Fruit fly (Drosophila melanogaster): ENCODE measurements around the gene trh.

Gene trh

dm6 chr3L:385095-385494 lies 7.3 kb downstream of the trh start (continued):
- TF ChIP-seq Ets96B (tag; optimal IDR thresholded peaks at IDR 0.05) (peak; percentile 47), CG34406 (GFP tag; optimal IDR thresholded peaks at IDR 0.05) (peak; percentile 11), topi (GFP tag; optimal IDR thresholded peaks at IDR 0.05) (peak; percentile 39), CG32006 (GFP tag; optimal IDR thresholded peaks at IDR 0.05) (no peak), CG8319 (GFP tag; optimal IDR thresholded peaks at IDR 0.05) (no peak), CG15336 (GFP tag; IDR thresholded peaks at IDR 0.05) (no peak), Met (GFP tag; optimal IDR thresholded peaks at IDR 0.05) (peak; percentile 36), cyc (GFP tag; optimal IDR thresholded peaks at IDR 0.05) (no peak), Hr38 (GFP tag; optimal IDR thresholded peaks at IDR 0.05) (no peak), CG11762 (GFP tag; optimal IDR thresholded peaks at IDR 0.05; ENCODE audit: insufficient read depth) (no peak), CG9139 (GFP tag; optimal IDR thresholded peaks at IDR 0.05) (no peak), ss (GFP tag; optimal IDR thresholded peaks at IDR 0.05) (peak; percentile 26 to 52), CG3919 (GFP tag; optimal IDR thresholded peaks at IDR 0.05) (peak; percentile 50)

DNA sequence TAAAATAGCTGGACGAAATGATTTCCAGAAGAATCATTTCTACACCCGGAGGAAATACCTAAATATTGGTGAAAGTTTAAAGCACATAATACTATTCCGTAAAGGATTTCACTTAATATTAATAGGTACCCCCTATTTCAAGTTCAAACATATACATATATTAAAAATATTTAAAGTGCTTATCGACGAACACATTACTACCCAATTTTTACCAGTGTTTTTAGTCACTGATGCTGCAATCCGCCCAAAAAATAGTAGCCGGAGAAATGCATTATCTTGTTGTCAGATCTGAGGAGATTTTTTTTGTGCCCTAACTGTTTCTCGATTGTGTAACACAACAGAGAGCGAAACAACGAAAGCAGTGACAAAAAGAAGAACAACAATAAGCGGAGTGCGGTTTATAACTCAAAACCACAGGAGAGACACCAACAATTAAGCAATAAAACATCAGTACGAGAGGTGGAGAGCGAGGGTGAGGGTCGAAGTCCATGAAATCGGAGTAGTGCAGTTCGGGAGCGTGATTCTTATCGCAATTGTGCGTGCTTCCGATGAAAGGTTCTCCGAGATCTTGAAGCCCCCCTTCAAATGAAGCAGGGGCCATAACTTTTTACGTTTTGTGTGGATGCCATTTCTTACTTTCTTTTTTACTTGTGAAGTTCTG lies 11.4 kb downstream of the trh start:
- TF ChIP-seq CG6854 (GFP tag; optimal IDR thresholded peaks at IDR 0.05) (peak; percentile 39), Eip78C (GFP tag) (peak; percentile 61), Lpt (GFP tag; optimal IDR thresholded peaks at IDR 0.05) (no peak), fd85E (GFP tag; optimal IDR thresholded peaks at IDR 0.05) (no peak), dsx (GFP tag; optimal IDR thresholded peaks at IDR 0.05; ENCODE audit: poor library complexity, severe bottlenecking) (no peak), CG32006 (GFP tag; optimal IDR thresholded peaks at IDR 0.05) (no peak), CG8119 (GFP tag; IDR thresholded peaks at IDR 0.05) (no peak), ss (GFP tag; optimal IDR thresholded peaks at IDR 0.05) (peak; percentile 10 to 46), spab (GFP tag; optimal IDR thresholded peaks at IDR 0.05) (no peak), CG7368 (GFP tag; optimal IDR thresholded peaks at IDR 0.05) (no peak), Blimp-1 (GFP tag; optimal IDR thresholded peaks at IDR 0.05) (no peak), pdm3 (GFP tag; optimal IDR thresholded peaks at IDR 0.05) (peak; percentile 14), Hr39 (GFP tag; optimal IDR thresholded peaks at IDR 0.05) (no peak), CG8319 (GFP tag; optimal IDR thresholded peaks at IDR 0.05) (no peak), topi (GFP tag; optimal IDR thresholded peaks at IDR 0.05) (peak; percentile 34), CG3032 (tag; optimal IDR thresholded peaks at IDR 0.05) (no peak), CG3919 (GFP tag; optimal IDR thresholded peaks at IDR 0.05) (no peak), salr (GFP tag; optimal IDR thresholded peaks at IDR 0.05) (no peak), CG6163 (GFP tag; IDR thresholded peaks at IDR 0.05) (no peak), Met (GFP tag; optimal IDR thresholded peaks at IDR 0.05) (peak; percentile 23), CG15336 (GFP tag; IDR thresholded peaks at IDR 0.05) (no peak), achi (GFP tag; optimal IDR thresholded peaks at IDR 0.05) (no peak), OdsH (GFP tag; optimal IDR thresholded peaks at IDR 0.05) (no peak), fd59A (GFP tag; optimal IDR thresholded peaks at IDR 0.05) (no peak), Smox (GFP tag; optimal IDR thresholded peaks at IDR 0.05) (peak; percentile 35), dac (GFP tag; optimal IDR thresholded peaks at IDR 0.05) (no peak), CG1621 (tag; optimal IDR thresholded peaks at IDR 0.05) (no peak), CG6808 (GFP tag; optimal IDR thresholded peaks at IDR 0.05) (peak; percentile 33), CG11902 (GFP tag; optimal IDR thresholded peaks at IDR 0.05) (no peak), Eip93F (GFP tag; optimal IDR thresholded peaks at IDR 0.05) (no peak), Hr4 (GFP tag; optimal IDR thresholded peaks at IDR 0.05) (no peak), CG9139 (GFP tag; optimal IDR thresholded peaks at IDR 0.05) (peak; percentile 39), Eip75B (GFP tag; optimal IDR thresholded peaks at IDR 0.05) (no peak), svp (GFP tag) (peak; percentile 67), CG8632 (GFP tag; optimal IDR thresholded peaks at IDR 0.05) (no peak), esn (GFP tag; optimal IDR thresholded peaks at IDR 0.05) (peak; percentile 36), fkh (GFP tag; optimal IDR thresholded peaks at IDR 0.05) (no peak), Ets21C (GFP tag; optimal IDR thresholded peaks at IDR 0.05) (no peak), vri (GFP tag; optimal IDR thresholded peaks at IDR 0.05) (peak; percentile 36), CG4318 (GFP tag; optimal IDR thresholded peaks at IDR 0.05) (no peak), CG10631 (GFP tag; optimal IDR thresholded peaks at IDR 0.05) (no peak), net (GFP tag; optimal IDR thresholded peaks at IDR 0.05) (no peak), CG31627 (GFP tag; optimal IDR thresholded peaks at IDR 0.05) (no peak), CG6276 (GFP tag; optimal IDR thresholded peaks at IDR 0.05) (no peak)

Data from whole organism, prepupa.